Fruit fly (Drosophila melanogaster): ENCODE measurements around the gene CG34133.

Gene CG34133

dm6 chr3R:29894393-29894792 lies 25.2 kb downstream of the CG34133 start (continued):
- TF ChIP-seq Mad (GFP tag; optimal IDR thresholded peaks at IDR 0.05) (no peak), CG15514 (GFP tag; optimal IDR thresholded peaks at IDR 0.05) (peak; percentile 23), gcm2 (GFP tag; optimal IDR thresholded peaks at IDR 0.05) (no peak), CG14441 (GFP tag; IDR thresholded peaks at IDR 0.05) (peak; percentile 74), B-H2 (GFP tag; optimal IDR thresholded peaks at IDR 0.05) (no peak), bowl (GFP tag; IDR thresholded peaks at IDR 0.05) (no peak), CG6254 (GFP tag; optimal IDR thresholded peaks at IDR 0.05) (peak; percentile 48), Sox102F (GFP tag; optimal IDR thresholded peaks at IDR 0.05) (peak; percentile 72), gem (tag; optimal IDR thresholded peaks at IDR 0.05) (peak; percentile 78), CkIIα-i1 (GFP tag; IDR thresholded peaks at IDR 0.05) (no peak), NFAT (GFP tag; IDR thresholded peaks at IDR 0.05) (peak; percentile 32; the same call in 1 of the 2 replicates), CG3163 (GFP tag; optimal IDR thresholded peaks at IDR 0.05) (no peak), run (tag; optimal IDR thresholded peaks at IDR 0.05) (peak; percentile 38), CG10565 (GFP tag; optimal IDR thresholded peaks at IDR 0.05) (no peak), gro (GFP tag; optimal IDR thresholded peaks at IDR 0.05) (peak; percentile 38), CG10147 (GFP tag; optimal IDR thresholded peaks at IDR 0.05) (peak; percentile 59), CG17802 (tag; optimal IDR thresholded peaks at IDR 0.05) (no peak), CG16779 (GFP tag; IDR thresholded peaks at IDR 0.05) (no peak), Hr78 (GFP tag; optimal IDR thresholded peaks at IDR 0.05) (no peak), CG6654 (GFP tag; optimal IDR thresholded peaks at IDR 0.05) (no peak), D (optimal IDR thresholded peaks at IDR 0.05) (no peak), D (GFP tag; optimal IDR thresholded peaks at IDR 0.05) (peak; percentile 11), pros (GFP tag; optimal IDR thresholded peaks at IDR 0.05) (no peak), gsb (GFP tag; IDR thresholded peaks at IDR 0.05) (peak; percentile 47), CG7357 (GFP tag; IDR thresholded peaks at IDR 0.05) (peak; percentile 65; the same call in 2 of the 3 replicates), CG11093 (GFP tag; IDR thresholded peaks at IDR 0.05) (peak; percentile 35; the same call in 1 of the 3 replicates), CG16863 (GFP tag; optimal IDR thresholded peaks at IDR 0.05) (peak; percentile 14), D19B (GFP tag; optimal IDR thresholded peaks at IDR 0.05) (peak; percentile 51), fd96Cb (tag; optimal IDR thresholded peaks at IDR 0.05) (peak; percentile 53), bcd (GFP tag; optimal IDR thresholded peaks at IDR 0.05) (peak; percentile 67), chif (GFP tag; optimal IDR thresholded peaks at IDR 0.05) (peak in 1 of 2 experiments; percentile 9), Xrp1 (GFP tag; IDR thresholded peaks at IDR 0.05) (peak; percentile 40; the same call in 1 of the 2 replicates), Abd-B (GFP tag; optimal IDR thresholded peaks at IDR 0.05) (peak; percentile 48), CG18262 (tag; optimal IDR thresholded peaks at IDR 0.05) (peak; percentile 67), sr (GFP tag; IDR thresholded peaks at IDR 0.05) (peak; percentile 3; the same call in 1 of the 3 replicates), sisA (GFP tag; IDR thresholded peaks at IDR 0.05) (peak; percentile 47), Atf6 (GFP tag; IDR thresholded peaks at IDR 0.05) (peak; percentile 73), eve (GFP tag; optimal IDR thresholded peaks at IDR 0.05) (peak in 1 of 2 experiments; percentile 57), CG1792 (GFP tag; optimal IDR thresholded peaks at IDR 0.05) (no peak), CG14014 (GFP tag; IDR thresholded peaks at IDR 0.05) (peak; percentile 63; the same call in 1 of the 2 replicates), CG11456 (GFP tag; IDR thresholded peaks at IDR 0.05) (0 out of 3 replicates have a peak, but pooled peaks have one; percentile 60), schlank (tag; optimal IDR thresholded peaks at IDR 0.05) (peak; percentile 18), ems (GFP tag; optimal IDR thresholded peaks at IDR 0.05) (peak; percentile 26), CG18599 (GFP tag; optimal IDR thresholded peaks at IDR 0.05) (peak; percentile 62), odd (GFP tag; optimal IDR thresholded peaks at IDR 0.05) (peak; percentile 20), lilli (GFP tag; optimal IDR thresholded peaks at IDR 0.05) (peak; percentile 53), CG3995 (GFP tag; optimal IDR thresholded peaks at IDR 0.05) (peak; percentile 16), CG10321 (GFP tag; IDR thresholded peaks at IDR 0.05) (no peak; the same call in 1 of the 2 replicates), CG4854 (GFP tag; optimal IDR thresholded peaks at IDR 0.05) (peak; percentile 19), CG2875 (GFP tag; optimal IDR thresholded peaks at IDR 0.05) (no peak), fd3F (GFP tag; optimal IDR thresholded peaks at IDR 0.05) (peak; percentile 63)
